Fruit fly (Drosophila melanogaster): Measurements from ENCODE around the gene Tspo.
A peak's percentile ranks its signal among the peaks of the same experiment; 100 is the strongest.

Tspo gene

DNA sequence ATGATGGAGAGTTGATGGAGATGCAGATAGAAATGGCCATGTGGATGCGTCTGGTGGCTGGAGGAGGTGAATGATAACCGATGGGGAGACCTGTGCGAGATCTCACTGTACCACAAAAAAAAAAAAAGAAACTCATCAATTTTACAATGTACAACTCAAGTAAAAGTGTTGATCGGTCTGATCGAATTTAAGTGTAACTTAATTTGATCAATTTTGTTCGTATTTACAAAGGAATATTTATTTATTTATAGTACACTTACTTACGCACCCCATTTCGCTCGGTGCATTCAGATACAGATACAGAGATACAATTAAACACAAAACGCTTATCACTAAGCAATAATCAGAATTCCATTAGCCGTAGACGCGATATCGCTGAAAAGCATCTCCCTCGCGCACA lies 36.7 kb upstream of the Tspo start (continued):
- TF ChIP-seq Hr78 (GFP tag; optimal IDR thresholded peaks at IDR 0.05) (no peak), CG2875 (GFP tag; optimal IDR thresholded peaks at IDR 0.05) (peak; percentile 55), al (GFP tag; IDR thresholded peaks at IDR 0.05) (no peak), Opbp (GFP tag; IDR thresholded peaks at IDR 0.05; ENCODE audit: partially characterized antibody) (no peak), psq (GFP tag; optimal IDR thresholded peaks at IDR 0.05) (no peak), sc (optimal IDR thresholded peaks at IDR 0.05) (no peak), sc (GFP tag; optimal IDR thresholded peaks at IDR 0.05) (no peak), CG3065 (GFP tag; optimal IDR thresholded peaks at IDR 0.05) (no peak), CG8944 (GFP tag; optimal IDR thresholded peaks at IDR 0.05) (peak; percentile 4), tna (GFP tag; IDR thresholded peaks at IDR 0.05; ENCODE audit: partially characterized antibody) (no peak), CG5953 (GFP tag; IDR thresholded peaks at IDR 0.05) (no peak), shn (GFP tag; optimal IDR thresholded peaks at IDR 0.05) (no peak), CG31388 (GFP tag; optimal IDR thresholded peaks at IDR 0.05) (no peak), Rx (GFP tag; IDR thresholded peaks at IDR 0.05) (no peak), CG13775 (GFP tag; optimal IDR thresholded peaks at IDR 0.05) (peak; percentile 44), ttk (GFP tag; IDR thresholded peaks at IDR 0.05) (peak; percentile 44; the same call in 1 of the 2 replicates), Dll (GFP tag; IDR thresholded peaks at IDR 0.05; ENCODE audit: partially characterized antibody) (no peak), Aef1 (GFP tag; IDR thresholded peaks at IDR 0.05) (no peak; the same call in 2 of the 3 replicates), sr (GFP tag; IDR thresholded peaks at IDR 0.05) (0 out of 3 replicates have a peak, but pooled peaks have one; percentile 8), CG9727 (GFP tag; optimal IDR thresholded peaks at IDR 0.05) (peak; percentile 47), CG8089 (GFP tag; optimal IDR thresholded peaks at IDR 0.05) (no peak), tgo (GFP tag; IDR thresholded peaks at IDR 0.05) (peak; percentile 60; the same call in 2 of the 3 replicates), CG12391 (tag; optimal IDR thresholded peaks at IDR 0.05) (peak; percentile 58), trh (GFP tag; optimal IDR thresholded peaks at IDR 0.05) (no peak), ac (GFP tag; optimal IDR thresholded peaks at IDR 0.05) (no peak), kay (GFP tag; optimal IDR thresholded peaks at IDR 0.05) (no peak), CG3407 (GFP tag; optimal IDR thresholded peaks at IDR 0.05) (peak; percentile 35), CG30403 (GFP tag; optimal IDR thresholded peaks at IDR 0.05) (peak; percentile 58), Oli (tag; optimal IDR thresholded peaks at IDR 0.05) (peak; percentile 58), Hr51 (GFP tag; optimal IDR thresholded peaks at IDR 0.05) (peak in 1 of 2 experiments; percentile 39), CG17328 (GFP tag; IDR thresholded peaks at IDR 0.05) (peak; percentile 61), zf30C (GFP tag; optimal IDR thresholded peaks at IDR 0.05) (peak; percentile 40), pan (optimal IDR thresholded peaks at IDR 0.05) (no peak), pan (GFP tag; optimal IDR thresholded peaks at IDR 0.05 in 1 of 2, IDR thresholded peaks at IDR 0.05 in 1 of 2) (peak in 1 of 2 experiments; percentile 72), odd (GFP tag; optimal IDR thresholded peaks at IDR 0.05) (no peak), kah (GFP tag; optimal IDR thresholded peaks at IDR 0.05) (no peak), CG1529 (GFP tag; optimal IDR thresholded peaks at IDR 0.05) (peak; percentile 61), CG43689 (GFP tag; IDR thresholded peaks at IDR 0.05) (no peak), CG10366 (GFP tag; IDR thresholded peaks at IDR 0.05) (peak; percentile 37; the same call in 1 of the 2 replicates), Neu2 (GFP tag; optimal IDR thresholded peaks at IDR 0.05; ENCODE audit: borderline replicate concordance) (no peak), CG6654 (GFP tag; optimal IDR thresholded peaks at IDR 0.05) (peak; percentile 19), CG13624 (GFP tag; optimal IDR thresholded peaks at IDR 0.05) (no peak), Doc2 (GFP tag; IDR thresholded peaks at IDR 0.05) (no peak), sim (GFP tag; IDR thresholded peaks at IDR 0.05) (peak; percentile 74), Sox100B (GFP tag; optimal IDR thresholded peaks at IDR 0.05) (peak; percentile 58), CG17612 (GFP tag; IDR thresholded peaks at IDR 0.05) (no peak), Tbp (GFP tag; optimal IDR thresholded peaks at IDR 0.05) (no peak), nerfin-1 (tag; optimal IDR thresholded peaks at IDR 0.05) (peak; percentile 44), Atf-2 (GFP tag; optimal IDR thresholded peaks at IDR 0.05) (peak; percentile 29), MTF-1 (GFP tag; optimal IDR thresholded peaks at IDR 0.05; ENCODE audit: borderline replicate concordance) (peak; percentile 36), CG16863 (GFP tag; optimal IDR thresholded peaks at IDR 0.05) (peak; percentile 51), ftz-f1 (GFP tag; optimal IDR thresholded peaks at IDR 0.05) (no peak)
